Fruit fly (Drosophila melanogaster) whole organism, embryonic: Measurements from ENCODE around the gene CG7231.

ENCODE experiments used
- Abd-B ChIP-seq: fragments of 200-800 bp; sonication (Bioruptor generic); optimal IDR thresholded peaks from 2 replicates; lab custom pipeline; 2018; ENCODE audit warnings: missing biosample characterization, mild to moderate bottlenecking, missing genetic modification characterization, moderate library complexity
- Aef1 ChIP-seq: fragments of 200-800 bp; sonication (Bioruptor generic); IDR thresholded peaks from 3 replicates; pipeline ENCODE4 v1.3.6; 2022; ENCODE audit warnings: missing biosample characterization, missing genetic modification characterization
- CG10209 ChIP-seq: fragments of 200-800 bp; sonication (Bioruptor generic); optimal IDR thresholded peaks from 3 replicates; lab custom pipeline; 2017; ENCODE audit warnings: missing biosample characterization, mild to moderate bottlenecking, missing genetic modification characterization, missing genetic modification reagents
- CG10274 ChIP-seq: fragments of 200-800 bp; sonication (Bioruptor generic); optimal IDR thresholded peaks from 3 replicates; lab custom pipeline; 2017; ENCODE audit warnings: missing biosample characterization, mild to moderate bottlenecking, missing genetic modification characterization
- CG10462 ChIP-seq: fragments of 200-800 bp; sonication (Bioruptor generic); optimal IDR thresholded peaks from 2 replicates; lab custom pipeline; 2016; ENCODE audit warnings: missing biosample characterization, missing genetic modification characterization
- CG11695 ChIP-seq: fragments of 200-800 bp; sonication (Bioruptor generic); IDR thresholded peaks from 3 replicates; pipeline ENCODE4 v1.3.6; 2022; ENCODE audit warnings: missing biosample characterization, missing genetic modification characterization
- CG12391 ChIP-seq: fragments of 200-800 bp; sonication (Bioruptor generic); optimal IDR thresholded peaks from 3 replicates; lab custom pipeline; 2018; ENCODE audit warnings: missing biosample characterization, mild to moderate bottlenecking, missing genetic modification characterization, moderate library complexity
- CG1529 ChIP-seq: fragments of 200-800 bp; sonication (Bioruptor generic); optimal IDR thresholded peaks from 3 replicates; lab custom pipeline; 2018; ENCODE audit warnings: missing biosample characterization, missing genetic modification characterization
- CG15479 ChIP-seq: fragments of 200-800 bp; sonication (Bioruptor generic); optimal IDR thresholded peaks from 3 replicates; lab custom pipeline; 2019; ENCODE audit warnings: missing biosample characterization, mild to moderate bottlenecking, missing genetic modification characterization, moderate library complexity
- CG15514 ChIP-seq: fragments of 200-800 bp; sonication (Bioruptor generic); optimal IDR thresholded peaks from 3 replicates; lab custom pipeline; 2017; ENCODE audit warnings: missing biosample characterization, missing genetic modification characterization, mild to moderate bottlenecking, moderate library complexity, missing genetic modification reagents
- CG1832 ChIP-seq: fragments of 200-800 bp; sonication (Bioruptor generic); optimal IDR thresholded peaks from 2 replicates; lab custom pipeline; 2017; ENCODE audit warnings: missing biosample characterization, mild to moderate bottlenecking, missing genetic modification characterization, inconsistent platforms
- CG2678 ChIP-seq: fragments of 200-800 bp; sonication (Bioruptor generic); optimal IDR thresholded peaks from 3 replicates; lab custom pipeline; 2019; ENCODE audit warnings: missing biosample characterization, mild to moderate bottlenecking, missing genetic modification characterization, moderate library complexity
- CG2875 ChIP-seq: fragments of 200-800 bp; sonication (Bioruptor generic); optimal IDR thresholded peaks from 2 replicates; lab custom pipeline; 2017; ENCODE audit warnings: missing biosample characterization, mild to moderate bottlenecking, missing genetic modification characterization, missing genetic modification reagents
- CG30020 ChIP-seq: fragments of 200-800 bp; optimal IDR thresholded peaks from 2 replicates; lab custom pipeline; 2019; ENCODE audit warnings: missing biosample characterization, mild to moderate bottlenecking, missing genetic modification characterization, moderate library complexity
- CG31224 ChIP-seq: fragments of 200-800 bp; sonication (Bioruptor generic); IDR thresholded peaks from 2 replicates; pipeline ENCODE4 v1.3.6; 2022; ENCODE audit warnings: missing biosample characterization, missing genetic modification characterization
- CG31365 ChIP-seq: fragments of 200-800 bp; sonication (Bioruptor generic); optimal IDR thresholded peaks from 2 replicates; lab custom pipeline; 2018; ENCODE audit warnings: missing biosample characterization, mild to moderate bottlenecking, missing genetic modification characterization
- CG33213 ChIP-seq: fragments of 200-800 bp; sonication (Bioruptor generic); optimal IDR thresholded peaks from 3 replicates; lab custom pipeline; 2016; ENCODE audit warnings: missing biosample characterization, missing genetic modification characterization
- CG4617 ChIP-seq: fragments of 200-800 bp; sonication (Bioruptor generic); optimal IDR thresholded peaks from 3 replicates; lab custom pipeline; 2016; ENCODE audit warnings: missing biosample characterization, missing genetic modification characterization, borderline replicate concordance
- CG6813 ChIP-seq: fragments of 200-800 bp; sonication (Bioruptor generic); optimal IDR thresholded peaks from 2 replicates; lab custom pipeline; 2017; ENCODE audit warnings: missing biosample characterization, missing genetic modification characterization, mild to moderate bottlenecking, moderate library complexity, missing genetic modification reagents
- CG7987 ChIP-seq: fragments of 200-800 bp; sonication (Bioruptor generic); optimal IDR thresholded peaks from 2 replicates; lab custom pipeline; 2018; ENCODE audit warnings: missing biosample characterization, mild to moderate bottlenecking, missing genetic modification characterization, moderate library complexity
- CG8924 ChIP-seq: fragments of 200-800 bp; optimal IDR thresholded peaks from 3 replicates; lab custom pipeline; 2019; ENCODE audit warnings: missing biosample characterization, mild to moderate bottlenecking, missing genetic modification characterization, moderate library complexity
- CHES-1-like ChIP-seq: fragments of 200-800 bp; sonication (Bioruptor generic); optimal IDR thresholded peaks from 2 replicates; lab custom pipeline; 2016; ENCODE audit warnings: missing biosample characterization, missing genetic modification characterization
- Drgx ChIP-seq: fragments of 200-800 bp; sonication (Bioruptor generic); IDR thresholded peaks from 2 replicates; pipeline ENCODE4 v1.3.6; 2022; ENCODE audit warnings: missing biosample characterization, missing genetic modification characterization
- E2f1 ChIP-seq: fragments of 200-800 bp; sonication (Bioruptor generic); IDR thresholded peaks from 2 replicates; pipeline ENCODE4 v1.3.6; 2022; ENCODE audit warnings: missing biosample characterization, missing genetic modification characterization
- Lhr ChIP-seq: fragments of 200-800 bp; sonication (Bioruptor generic); optimal IDR thresholded peaks from 3 replicates; lab custom pipeline; 2017; ENCODE audit warnings: mild to moderate bottlenecking, missing biosample characterization, missing genetic modification reagents, missing genetic modification characterization
- Oaz ChIP-seq: fragments of 200-800 bp; sonication (Bioruptor generic); IDR thresholded peaks from 2 replicates; pipeline ENCODE4 v1.3.6; 2022; ENCODE audit warnings: missing biosample characterization, missing genetic modification characterization
- Rx ChIP-seq: fragments of 200-800 bp; sonication (Bioruptor generic); IDR thresholded peaks from 2 replicates; pipeline ENCODE4 v1.3.6; 2022; ENCODE audit warnings: missing biosample characterization, missing genetic modification characterization
- Trl ChIP-seq, 3 experiments: fragments of >200 bp in 2 of 3; fragments of 200-800 bp in 1 of 3; sonication (Bioruptor generic) in 1 of 3; optimal IDR thresholded peaks; 2 replicates in 1 of 3; 3 replicates in 2 of 3; lab custom pipeline; 2016 to 2017; ENCODE audit warnings: missing biosample characterization in 1 of 3, missing genetic modification characterization in 1 of 3
- bbx ChIP-seq: fragments of 200-800 bp; sonication (Bioruptor generic); IDR thresholded peaks from 2 replicates; pipeline ENCODE4 v1.3.6; 2022; ENCODE audit warnings: missing biosample characterization, missing genetic modification characterization; ENCODE audit not compliant: partially characterized antibody
- cato ChIP-seq: fragments of 200-800 bp; sonication (Bioruptor generic); optimal IDR thresholded peaks from 2 replicates; lab custom pipeline; 2016; ENCODE audit warnings: missing biosample characterization, missing genetic modification characterization, borderline replicate concordance
- ci ChIP-seq: fragments of 200-800 bp; sonication (Bioruptor generic); IDR thresholded peaks from 3 replicates; pipeline ENCODE4 v1.3.6; 2022; ENCODE audit warnings: missing biosample characterization, missing genetic modification characterization
- emc ChIP-seq: fragments of 200-800 bp; sonication (Bioruptor generic); optimal IDR thresholded peaks from 2 replicates; lab custom pipeline; 2016; ENCODE audit warnings: missing biosample characterization, missing genetic modification characterization
- hb ChIP-seq: fragments of 200-800 bp; sonication (Bioruptor generic); IDR thresholded peaks from 3 replicates; pipeline ENCODE4 v1.3.6; 2022; ENCODE audit warnings: missing biosample characterization, missing genetic modification characterization; ENCODE audit not compliant: partially characterized antibody
- kni ChIP-seq: fragments of 200-800 bp; sonication (Bioruptor generic); optimal IDR thresholded peaks from 3 replicates; lab custom pipeline; 2017; ENCODE audit warnings: mild to moderate bottlenecking, missing biosample characterization, missing genetic modification reagents, missing genetic modification characterization
- nmo ChIP-seq: fragments of 200-800 bp; sonication (Bioruptor generic); optimal IDR thresholded peaks from 2 replicates; lab custom pipeline; 2018; ENCODE audit warnings: missing biosample characterization, mild to moderate bottlenecking, missing genetic modification characterization, moderate library complexity
- onecut ChIP-seq: fragments of 200-800 bp; sonication (Bioruptor generic); IDR thresholded peaks from 2 replicates; pipeline ENCODE4 v1.3.6; 2022; ENCODE audit warnings: missing biosample characterization, missing genetic modification characterization
- otp ChIP-seq: fragments of 200-800 bp; sonication (Bioruptor generic); IDR thresholded peaks from 3 replicates; pipeline ENCODE4, ENCODE4 v1.3.6; 2022; ENCODE audit warnings: missing biosample characterization, missing genetic modification characterization
- pfk ChIP-seq: fragments of 200-800 bp; sonication (Bioruptor generic); optimal IDR thresholded peaks from 2 replicates; lab custom pipeline; 2018; ENCODE audit warnings: missing biosample characterization, mild to moderate bottlenecking, missing genetic modification characterization, moderate library complexity
- pzg ChIP-seq: fragments of 200-800 bp; sonication (Bioruptor generic); optimal IDR thresholded peaks from 3 replicates; lab custom pipeline; 2018; ENCODE audit warnings: missing biosample characterization, mild to moderate bottlenecking, missing genetic modification characterization, moderate library complexity
- row ChIP-seq: fragments of 200-800 bp; sonication (Bioruptor generic); IDR thresholded peaks from 3 replicates; pipeline ENCODE4 v1.3.6; 2022; ENCODE audit warnings: missing biosample characterization, missing genetic modification characterization
- run ChIP-seq: fragments of 200-800 bp; sonication (Bioruptor generic); optimal IDR thresholded peaks from 3 replicates; lab custom pipeline; 2018; ENCODE audit warnings: missing biosample characterization, mild to moderate bottlenecking, missing genetic modification characterization
- schlank ChIP-seq: fragments of 200-800 bp; sonication (Bioruptor generic); optimal IDR thresholded peaks from 2 replicates; lab custom pipeline; 2018; ENCODE audit warnings: missing biosample characterization, mild to moderate bottlenecking, missing genetic modification characterization
- shn ChIP-seq: fragments of 200-800 bp; sonication (Bioruptor generic); optimal IDR thresholded peaks from 3 replicates; lab custom pipeline; 2016; ENCODE audit warnings: missing biosample characterization, missing genetic modification characterization
- trem ChIP-seq: fragments of 200-800 bp; optimal IDR thresholded peaks from 3 replicates; lab custom pipeline; 2019; ENCODE audit warnings: missing biosample characterization, mild to moderate bottlenecking, missing genetic modification characterization, moderate library complexity
- tx ChIP-seq: fragments of 200-800 bp; sonication (Bioruptor generic); optimal IDR thresholded peaks from 2 replicates; lab custom pipeline; 2016; ENCODE audit warnings: missing biosample characterization, missing genetic modification characterization
- wdn ChIP-seq: fragments of 200-800 bp; sonication (Bioruptor generic); IDR thresholded peaks from 2 replicates; pipeline ENCODE4 v1.3.6; 2022; ENCODE audit warnings: missing biosample characterization, missing genetic modification characterization
- wek ChIP-seq: fragments of 200-800 bp; sonication (Bioruptor generic); optimal IDR thresholded peaks from 3 replicates; lab custom pipeline; 2018; ENCODE audit warnings: missing biosample characterization, mild to moderate bottlenecking, missing genetic modification characterization, moderate library complexity
- zen ChIP-seq: fragments of 200-800 bp; sonication (Bioruptor generic); optimal IDR thresholded peaks from 3 replicates; lab custom pipeline; 2018; ENCODE audit warnings: missing biosample characterization, mild to moderate bottlenecking, missing genetic modification characterization, moderate library complexity

The CG7231 gene

dm6 chr2L:8010602-8011455 is 27.1 kb downstream of the CG7231 start, which contains the start of the genes Glyat and Tg (continued):
- TF ChIP-seq trem (tag; lab: Kevin White, UChicago): no peak
- peak; percentile 2 for TF ChIP-seq CG30020 (tag; lab: Kevin White, UChicago)
- TF ChIP-seq run: no peak
- TF ChIP-seq CG31365: no peak
- no peak for TF ChIP-seq Lhr (GFP tag; lab: Kevin White, UChicago)
- TF ChIP-seq shn (GFP tag; lab: Kevin White, UChicago): no peak
- TF ChIP-seq Aef1 (GFP tag; lab: Robert Waterston, UW): no peak
- TF ChIP-seq wdn: 0 out of 2 replicates have a peak, but pooled peaks have one; percentile 18
- TF ChIP-seq Drgx (GFP tag; lab: Robert Waterston, UW): no peak
- no peak for TF ChIP-seq onecut (GFP tag; lab: Robert Waterston, UW)
- TF ChIP-seq Abd-B (GFP tag; lab: Kevin White, UChicago): no peak
- no peak for TF ChIP-seq CG15514 (GFP tag; lab: Kevin White, UChicago)
- TF ChIP-seq Oaz: no peak
- no peak for TF ChIP-seq wek (GFP tag; lab: Kevin White, UChicago)
- TF ChIP-seq bbx (GFP tag; lab: Robert Waterston, UW): peak; percentile 48; the same call in 1 of the 2 replicates
- no peak for TF ChIP-seq zen (tag; lab: Kevin White, UChicago)
- no peak for TF ChIP-seq CG2875 (GFP tag; lab: Kevin White, UChicago)
- no peak for TF ChIP-seq CG1529 (GFP tag; lab: Kevin White, UChicago)
- peak; percentile 68 to 89 for TF ChIP-seq Trl (optimal IDR thresholded peaks at IDR 0.05; lab: Kevin White, UChicago)
- TF ChIP-seq Trl (GFP tag; optimal IDR thresholded peaks at IDR 0.05; lab: Kevin White, UChicago): no peak
- TF ChIP-seq CG1832 (GFP tag; lab: Kevin White, UChicago): no peak
- no peak for TF ChIP-seq kni (GFP tag; lab: Kevin White, UChicago)
- TF ChIP-seq CG12391: peak; percentile 40
- TF ChIP-seq CG6813 (GFP tag; lab: Kevin White, UChicago): no peak
- no peak for TF ChIP-seq CG7987 (GFP tag; lab: Kevin White, UChicago)
- TF ChIP-seq otp: no peak
- no peak for TF ChIP-seq CG10209 (GFP tag; lab: Kevin White, UChicago)
- TF ChIP-seq CG33213: no peak
- TF ChIP-seq CG10462: no peak
- TF ChIP-seq ci (GFP tag; lab: Robert Waterston, UW): peak; percentile 50; the same call in 2 of the 3 replicates
- TF ChIP-seq CG8924: peak; percentile 36
- TF ChIP-seq hb: no peak
- peak; percentile 35 for TF ChIP-seq pzg (GFP tag; lab: Kevin White, UChicago)
- TF ChIP-seq pfk (GFP tag; lab: Kevin White, UChicago): no peak
- no peak for TF ChIP-seq E2f1
- TF ChIP-seq CG4617: no peak
- no peak for TF ChIP-seq CHES-1-like (GFP tag; lab: Kevin White, UChicago)
- no peak for TF ChIP-seq emc
- no peak for TF ChIP-seq Rx (GFP tag; lab: Robert Waterston, UW)
- TF ChIP-seq CG31224 (GFP tag; lab: Robert Waterston, UW): peak; percentile 47; the same call in 1 of the 2 replicates
- peak; percentile 48; the same call in 1 of the 3 replicates for TF ChIP-seq CG11695 (GFP tag; lab: Robert Waterston, UW)
- peak; percentile 60 for TF ChIP-seq row
- TF ChIP-seq CG10274 (GFP tag; lab: Kevin White, UChicago): no peak
- TF ChIP-seq CG2678: peak; percentile 48
- peak; percentile 14 for TF ChIP-seq nmo
- no peak for TF ChIP-seq schlank
- no peak for TF ChIP-seq tx (GFP tag; lab: Kevin White, UChicago)
- no peak for TF ChIP-seq cato
- no peak for TF ChIP-seq CG15479 (GFP tag; lab: Kevin White, UChicago)
